Fruit fly (Drosophila melanogaster): ENCODE results near the gene CG9312.

Gene CG9312

dm6 chr3R:13806710-13807093, 41.1 kb downstream of the CG9312 start:
- TF ChIP-seq CTCF (optimal IDR thresholded peaks at IDR 0.05) (no peak), CG8478 (optimal IDR thresholded peaks at IDR 0.05) (no peak)

dm6 chr3R:13807330-13807729, 41.8 kb downstream of the CG9312 start:
- TF ChIP-seq CG8478 (optimal IDR thresholded peaks at IDR 0.05) (no peak), CTCF (optimal IDR thresholded peaks at IDR 0.05) (no peak)

dm6 chr3R:13807906-13808305, 42.4 kb downstream of the CG9312 start:
- no peak for TF ChIP-seq CTCF (optimal IDR thresholded peaks at IDR 0.05)
- TF ChIP-seq CG8478 (optimal IDR thresholded peaks at IDR 0.05): no peak

- no peak for TF ChIP-seq CTCF (optimal IDR thresholded peaks at IDR 0.05)
- TF ChIP-seq CG8478 (optimal IDR thresholded peaks at IDR 0.05): no peak
Observed at dm6 chr3R:13809261-13809660, 43.7 kb downstream of the CG9312 start.

- no peak for TF ChIP-seq CG8478 (optimal IDR thresholded peaks at IDR 0.05)
- no peak for TF ChIP-seq CTCF (optimal IDR thresholded peaks at IDR 0.05)
Observed at dm6 chr3R:13810308-13810707, 44.8 kb downstream of the CG9312 start.

- TF ChIP-seq CG8478 (optimal IDR thresholded peaks at IDR 0.05) (no peak), CTCF (optimal IDR thresholded peaks at IDR 0.05) (no peak)
Observed at dm6 chr3R:13811737-13812136, 46.2 kb downstream of the CG9312 start.

- TF ChIP-seq CTCF (optimal IDR thresholded peaks at IDR 0.05): no peak
- TF ChIP-seq CG8478 (optimal IDR thresholded peaks at IDR 0.05): no peak
Observed at dm6 chr3R:13812736-13813250, 47.2 kb downstream of the CG9312 start, which contains the start of the genes tal-1A, tal-2A, tal-3A and tal-AA. Gene tal-1A (plus strand): TSS chr3R:13813109. Gene tal-2A (plus strand): TSS chr3R:13813109. Gene tal-3A (plus strand): TSS chr3R:13813109. Gene tal-AA (plus strand): TSS chr3R:13813109.

dm6 chr3R:13815022-13815440, 49.5 kb downstream of the CG9312 start:
- TF ChIP-seq CTCF (optimal IDR thresholded peaks at IDR 0.05) (no peak), CG8478 (optimal IDR thresholded peaks at IDR 0.05) (no peak)

- TF ChIP-seq CTCF (optimal IDR thresholded peaks at IDR 0.05): no peak
- no peak for TF ChIP-seq CG8478 (optimal IDR thresholded peaks at IDR 0.05)
Observed at dm6 chr3R:13815566-13816374, 50.2 kb downstream of the CG9312 start.

dm6 chr3R:13816375-13816711, 50.8 kb downstream of the CG9312 start:
- TF ChIP-seq CTCF (optimal IDR thresholded peaks at IDR 0.05) (no peak), CG8478 (optimal IDR thresholded peaks at IDR 0.05) (no peak)

All from S2 (cell line).